Fruit fly (Drosophila melanogaster) whole organism, embryonic: ENCODE results near the gene Sf3b1.

Source experiments
- Adf1 ChIP-seq: fragments of 200-800 bp; sonication (Bioruptor generic); IDR thresholded peaks from 2 replicates; pipeline ENCODE4 v1.3.6; 2022; ENCODE audit warnings: missing biosample characterization, missing genetic modification characterization
- Antp ChIP-seq: fragments of 200-800 bp; sonication (Bioruptor generic); optimal IDR thresholded peaks from 3 replicates; lab custom pipeline; 2016; ENCODE audit warnings: missing biosample characterization, missing genetic modification characterization
- Asciz ChIP-seq: fragments of 200-800 bp; sonication (Bioruptor generic); optimal IDR thresholded peaks from 2 replicates; lab custom pipeline; 2017; ENCODE audit warnings: missing biosample characterization, mild to moderate bottlenecking, missing genetic modification characterization, missing genetic modification reagents
- CG10147 ChIP-seq: fragments of 200-800 bp; sonication (Bioruptor generic); optimal IDR thresholded peaks from 2 replicates; lab custom pipeline; 2019; ENCODE audit warnings: missing biosample characterization, mild to moderate bottlenecking, missing genetic modification characterization, moderate library complexity
- CG10959 ChIP-seq: fragments of 200-800 bp; sonication (Bioruptor generic); IDR thresholded peaks from 2 replicates; pipeline ENCODE4 v1.3.6; 2022; ENCODE audit warnings: missing biosample characterization, missing genetic modification characterization
- CG10979 ChIP-seq: fragments of 200-800 bp; sonication (Bioruptor generic); optimal IDR thresholded peaks from 2 replicates; lab custom pipeline; 2018; ENCODE audit warnings: missing biosample characterization, mild to moderate bottlenecking, missing genetic modification characterization, moderate library complexity
- CG11695 ChIP-seq: fragments of 200-800 bp; sonication (Bioruptor generic); IDR thresholded peaks from 3 replicates; pipeline ENCODE4 v1.3.6; 2022; ENCODE audit warnings: missing biosample characterization, missing genetic modification characterization
- CG12104 ChIP-seq: fragments of 200-800 bp; sonication (Bioruptor generic); optimal IDR thresholded peaks from 3 replicates; lab custom pipeline; 2016; ENCODE audit warnings: missing biosample characterization, missing genetic modification characterization
- CG13424 ChIP-seq: fragments of 200-800 bp; sonication (Bioruptor generic); optimal IDR thresholded peaks from 2 replicates; lab custom pipeline; 2019; ENCODE audit warnings: missing biosample characterization, mild to moderate bottlenecking, missing genetic modification characterization, moderate library complexity
- CG14014 ChIP-seq: fragments of 200-800 bp; sonication (Bioruptor generic); IDR thresholded peaks from 2 replicates; pipeline ENCODE4 v1.3.6; 2022; ENCODE audit warnings: missing biosample characterization, missing genetic modification characterization
- CG15696 ChIP-seq: fragments of 200-800 bp; sonication (Bioruptor generic); optimal IDR thresholded peaks from 2 replicates; lab custom pipeline; 2019; ENCODE audit warnings: missing biosample characterization, mild to moderate bottlenecking, missing genetic modification characterization, moderate library complexity
- CG1602 ChIP-seq: fragments of 200-800 bp; sonication (Bioruptor generic); optimal IDR thresholded peaks from 3 replicates; lab custom pipeline; 2016; ENCODE audit warnings: missing biosample characterization, missing genetic modification characterization
- CG16863 ChIP-seq: fragments of 200-800 bp; sonication (Bioruptor generic); optimal IDR thresholded peaks from 3 replicates; lab custom pipeline; 2016; ENCODE audit warnings: missing biosample characterization, missing genetic modification characterization
- CG18262 ChIP-seq: fragments of 200-800 bp; optimal IDR thresholded peaks from 3 replicates; lab custom pipeline; 2019; ENCODE audit warnings: missing biosample characterization, mild to moderate bottlenecking, missing genetic modification characterization, moderate library complexity
- CG30431 ChIP-seq: fragments of 200-800 bp; sonication (Bioruptor generic); optimal IDR thresholded peaks from 2 replicates; lab custom pipeline; 2017; ENCODE audit warnings: missing biosample characterization, missing genetic modification characterization
- CG32767 ChIP-seq: fragments of 200-800 bp; sonication (Bioruptor generic); IDR thresholded peaks from 2 replicates; pipeline ENCODE4 v1.3.6; 2022; ENCODE audit warnings: missing biosample characterization, missing genetic modification characterization
- CG32772 ChIP-seq: fragments of 200-800 bp; sonication (Bioruptor generic); IDR thresholded peaks from 2 replicates; pipeline ENCODE4 v1.3.6; 2022; ENCODE audit warnings: missing biosample characterization, missing genetic modification characterization
- CG34422 ChIP-seq: fragments of 200-800 bp; sonication (Bioruptor generic); IDR thresholded peaks from 3 replicates; pipeline ENCODE4 v1.3.6; 2022; ENCODE audit warnings: missing biosample characterization, missing genetic modification characterization
- CG3995 ChIP-seq: fragments of 200-800 bp; sonication (Bioruptor generic); optimal IDR thresholded peaks from 3 replicates; lab custom pipeline; 2016; ENCODE audit warnings: missing biosample characterization, missing genetic modification characterization
- CG4328 ChIP-seq: fragments of 200-800 bp; sonication (Bioruptor generic); optimal IDR thresholded peaks from 3 replicates; lab custom pipeline; 2017; ENCODE audit warnings: missing biosample characterization, missing genetic modification reagents, missing genetic modification characterization
- CG4820 ChIP-seq: fragments of 200-800 bp; sonication (Bioruptor generic); optimal IDR thresholded peaks from 3 replicates; lab custom pipeline; 2016; ENCODE audit warnings: missing biosample characterization, missing genetic modification characterization
- CG6689 ChIP-seq: fragments of 200-800 bp; sonication (Bioruptor generic); IDR thresholded peaks from 2 replicates; pipeline ENCODE4 v1.3.6; 2022; ENCODE audit warnings: missing biosample characterization, missing genetic modification characterization
- Dbx ChIP-seq: fragments of 200-800 bp; sonication (Bioruptor generic); IDR thresholded peaks from 3 replicates; pipeline ENCODE4 v1.3.6; 2022; ENCODE audit warnings: missing biosample characterization, missing genetic modification characterization
- Dek ChIP-seq: fragments of 200-800 bp; sonication (Bioruptor generic); optimal IDR thresholded peaks from 3 replicates; lab custom pipeline; 2019; ENCODE audit warnings: missing biosample characterization, mild to moderate bottlenecking, missing genetic modification characterization, moderate library complexity
- Dip2 ChIP-seq: fragments of 200-800 bp; sonication (Bioruptor generic); IDR thresholded peaks from 2 replicates; pipeline ENCODE4 v1.3.6; 2022; ENCODE audit warnings: missing biosample characterization, missing genetic modification characterization
- E2f1 ChIP-seq: fragments of 200-800 bp; sonication (Bioruptor generic); IDR thresholded peaks from 2 replicates; pipeline ENCODE4 v1.3.6; 2022; ENCODE audit warnings: missing biosample characterization, missing genetic modification characterization
- Gug ChIP-seq: fragments of 200-800 bp; sonication (Bioruptor generic); IDR thresholded peaks from 4 replicates; pipeline ENCODE4 v1.3.6; 2022; ENCODE audit warnings: missing biosample characterization, missing genetic modification characterization
- HLH4C ChIP-seq: fragments of 200-800 bp; sonication (Bioruptor generic); IDR thresholded peaks from 3 replicates; pipeline ENCODE4 v1.3.6; 2022; ENCODE audit warnings: missing biosample characterization, missing genetic modification characterization; ENCODE audit not compliant: partially characterized antibody
- Hr51 ChIP-seq, 2 experiments: fragments of 200-800 bp; sonication (Bioruptor generic); optimal IDR thresholded peaks; 2 replicates in 1 of 2; 3 replicates in 1 of 2; lab custom pipeline; 2016 to 2018; ENCODE audit warnings: missing biosample characterization in 2 of 2, missing genetic modification characterization in 2 of 2, mild to moderate bottlenecking in 1 of 2, moderate library complexity in 1 of 2
- MTF-1 ChIP-seq: fragments of 200-800 bp; sonication (Bioruptor generic); optimal IDR thresholded peaks from 2 replicates; lab custom pipeline; 2018; ENCODE audit warnings: missing biosample characterization, mild to moderate bottlenecking, missing genetic modification characterization, borderline replicate concordance
- NC2α ChIP-seq: fragments of 200-800 bp; sonication (Bioruptor generic); optimal IDR thresholded peaks from 2 replicates; lab custom pipeline; 2016; ENCODE audit warnings: missing biosample characterization, missing genetic modification characterization
- Ptx1 ChIP-seq: fragments of 200-800 bp; sonication (Bioruptor generic); IDR thresholded peaks from 2 replicates; pipeline ENCODE4 v1.3.6; 2022; ENCODE audit warnings: missing biosample characterization, missing genetic modification characterization
- Scr ChIP-seq: fragments of 200-800 bp; sonication (Bioruptor generic); IDR thresholded peaks from 2 replicates; pipeline ENCODE4 v1.3.6; 2022; ENCODE audit warnings: missing biosample characterization, missing genetic modification characterization; ENCODE audit not compliant: partially characterized antibody
- Six4 ChIP-seq: fragments of 200-800 bp; sonication (Bioruptor generic); optimal IDR thresholded peaks from 2 replicates; lab custom pipeline; 2016; ENCODE audit warnings: missing biosample characterization, missing genetic modification characterization
- Sox102F ChIP-seq: fragments of 200-800 bp; sonication (Bioruptor generic); optimal IDR thresholded peaks from 2 replicates; lab custom pipeline; 2018; ENCODE audit warnings: missing biosample characterization, mild to moderate bottlenecking, missing genetic modification characterization, moderate library complexity
- Ssrp ChIP-seq: fragments of 200-800 bp; sonication (Bioruptor generic); optimal IDR thresholded peaks from 2 replicates; lab custom pipeline; 2018; ENCODE audit warnings: missing biosample characterization, mild to moderate bottlenecking, missing genetic modification characterization, moderate library complexity
- Trl ChIP-seq, 3 experiments: fragments of >200 bp in 2 of 3; fragments of 200-800 bp in 1 of 3; sonication (Bioruptor generic) in 1 of 3; optimal IDR thresholded peaks; 2 replicates in 1 of 3; 3 replicates in 2 of 3; lab custom pipeline; 2016 to 2017; ENCODE audit warnings: missing biosample characterization in 1 of 3, missing genetic modification characterization in 1 of 3
- Vsx1 ChIP-seq: fragments of 200-800 bp; sonication (Bioruptor generic); optimal IDR thresholded peaks from 2 replicates; lab custom pipeline; 2017; ENCODE audit warnings: missing biosample characterization, mild to moderate bottlenecking, missing genetic modification characterization, missing genetic modification reagents
- YL-1 ChIP-seq: fragments of 200-800 bp; sonication (Bioruptor generic); optimal IDR thresholded peaks from 3 replicates; lab custom pipeline; 2017; ENCODE audit warnings: missing biosample characterization, mild to moderate bottlenecking, missing genetic modification characterization
- az2 ChIP-seq: fragments of 200-800 bp; sonication (Bioruptor generic); optimal IDR thresholded peaks from 3 replicates; lab custom pipeline; 2016; ENCODE audit warnings: missing biosample characterization, missing genetic modification characterization
- caup ChIP-seq: fragments of 200-800 bp; sonication (Bioruptor generic); optimal IDR thresholded peaks from 3 replicates; lab custom pipeline; 2017; ENCODE audit warnings: missing biosample characterization, mild to moderate bottlenecking, missing genetic modification characterization, moderate library complexity; ENCODE audit not compliant: severe bottlenecking
- chif ChIP-seq, 2 experiments: fragments of 200-800 bp; sonication (Bioruptor generic); optimal IDR thresholded peaks; 3 replicates each; lab custom pipeline; 2016; ENCODE audit warnings: missing biosample characterization in 2 of 2, missing genetic modification characterization in 2 of 2
- chinmo ChIP-seq: fragments of 200-800 bp; sonication (Bioruptor generic); IDR thresholded peaks from 4 replicates; pipeline ENCODE4 v1.3.6; 2022; ENCODE audit warnings: missing biosample characterization, missing genetic modification characterization; ENCODE audit not compliant: partially characterized antibody
- chn ChIP-seq: fragments of 200-800 bp; sonication (Bioruptor generic); optimal IDR thresholded peaks from 2 replicates; lab custom pipeline; 2016; ENCODE audit warnings: missing biosample characterization, missing genetic modification characterization
- ems ChIP-seq: fragments of 200-800 bp; sonication (Bioruptor generic); optimal IDR thresholded peaks from 3 replicates; lab custom pipeline; 2016; ENCODE audit warnings: missing biosample characterization, missing genetic modification characterization
- lola ChIP-seq, 3 experiments: fragments of >200 bp in 2 of 3; fragments of 200-800 bp in 1 of 3; sonication (Bioruptor generic) in 1 of 3; optimal IDR thresholded peaks; 2 replicates each; lab custom pipeline; 2017 to 2019; ENCODE audit warnings: missing biosample characterization in 3 of 3, missing genetic modification characterization in 3 of 3, mild to moderate bottlenecking in 1 of 3, moderate library complexity in 1 of 3
- sisA ChIP-seq: fragments of 200-800 bp; sonication (Bioruptor generic); IDR thresholded peaks from 2 replicates; pipeline ENCODE4 v1.3.6; 2022; ENCODE audit warnings: missing biosample characterization, missing genetic modification characterization
- tap ChIP-seq: fragments of 200-800 bp; optimal IDR thresholded peaks from 3 replicates; lab custom pipeline; 2019; ENCODE audit warnings: missing biosample characterization, mild to moderate bottlenecking, missing genetic modification characterization, moderate library complexity
- zfh2 ChIP-seq: fragments of 200-800 bp; sonication (Bioruptor generic); optimal IDR thresholded peaks from 2 replicates; lab custom pipeline; 2016; ENCODE audit warnings: missing biosample characterization, missing genetic modification characterization

The Sf3b1 gene

dm6 chr2L:602439-602879 is 34.3 kb downstream of the Sf3b1 start, which contains the start of gene CG13689 (continued):
- peak; percentile 65 for TF ChIP-seq Ptx1 (GFP tag; lab: Robert Waterston, UW)
- TF ChIP-seq CG3995 = peak; percentile 82
- peak; percentile 39 for TF ChIP-seq Scr (GFP tag; lab: Robert Waterston, UW)
- peak; percentile 41 for TF ChIP-seq CG4820 (GFP tag; lab: Kevin White, UChicago)
- no peak for TF ChIP-seq CG10959 (GFP tag; lab: Robert Waterston, UW)
- TF ChIP-seq CG6689 (GFP tag; lab: Robert Waterston, UW) = peak; percentile 33; the same call in 1 of the 2 replicates
- TF ChIP-seq CG32767 (GFP tag; lab: Robert Waterston, UW) = no peak
- peak; percentile 99 for TF ChIP-seq Dip2 (GFP tag; lab: Robert Waterston, UW)
- no peak for TF ChIP-seq zfh2 (GFP tag; lab: Kevin White, UChicago)
- TF ChIP-seq E2f1 (GFP tag; lab: Robert Waterston, UW) = peak; percentile 57
- TF ChIP-seq caup = peak; percentile 32
- TF ChIP-seq CG10979 = peak; percentile 96
- peak; percentile 27 for TF ChIP-seq CG16863 (GFP tag; lab: Kevin White, UChicago)
- TF ChIP-seq CG13424 (tag; lab: Kevin White, UChicago) = peak; percentile 39
- peak; percentile 41; the same call in 1 of the 2 replicates for TF ChIP-seq CG14014
- peak; percentile 70 for TF ChIP-seq az2
- TF ChIP-seq CG34422 (GFP tag; lab: Robert Waterston, UW) = peak; percentile 72
- peak; percentile 78 for TF ChIP-seq CG15696 (tag; lab: Kevin White, UChicago)
- TF ChIP-seq CG12104 (GFP tag; lab: Kevin White, UChicago) = peak; percentile 11
- peak; percentile 22 for TF ChIP-seq Antp (GFP tag; lab: Kevin White, UChicago)
- TF ChIP-seq Dbx (GFP tag; lab: Robert Waterston, UW) = no peak
- peak; percentile 52; the same call in 1 of the 3 replicates for TF ChIP-seq HLH4C (GFP tag; lab: Robert Waterston, UW)
- TF ChIP-seq chinmo (GFP tag; lab: Robert Waterston, UW) = no peak
- TF ChIP-seq sisA (GFP tag; lab: Robert Waterston, UW) = peak; percentile 63
- TF ChIP-seq CG30431 (GFP tag; lab: Kevin White, UChicago) = peak; percentile 5
- TF ChIP-seq YL-1 (GFP tag; lab: Kevin White, UChicago) = peak; percentile 64
- TF ChIP-seq chif (GFP tag; optimal IDR thresholded peaks at IDR 0.05; lab: Kevin White, UChicago) = peak in 1 of 2 experiments; percentile 67
- TF ChIP-seq Ssrp (tag; lab: Kevin White, UChicago) = peak; percentile 14
- peak; percentile 53 for TF ChIP-seq CG18262
- TF ChIP-seq tap (tag; lab: Kevin White, UChicago) = peak; percentile 10
- TF ChIP-seq MTF-1 (GFP tag; lab: Kevin White, UChicago) = peak; percentile 39
- TF ChIP-seq Vsx1 (GFP tag; lab: Kevin White, UChicago) = peak; percentile 6
- peak; percentile 51; the same call in 2 of the 4 replicates for TF ChIP-seq Gug (GFP tag; lab: Robert Waterston, UW)
- no peak for TF ChIP-seq Adf1 (GFP tag; lab: Robert Waterston, UW)
- peak; percentile 59 for TF ChIP-seq CG1602
- peak; percentile 45 for TF ChIP-seq chn (GFP tag; lab: Kevin White, UChicago)
- TF ChIP-seq Dek (tag; lab: Kevin White, UChicago) = peak; percentile 32
- TF ChIP-seq CG10147 (GFP tag; lab: Kevin White, UChicago) = no peak
- peak; percentile 0 for TF ChIP-seq Asciz (GFP tag; lab: Kevin White, UChicago)
- peak in 1 of 3 experiments; percentile 12 for TF ChIP-seq lola (GFP tag; optimal IDR thresholded peaks at IDR 0.05; lab: Kevin White, UChicago)
- TF ChIP-seq Trl (optimal IDR thresholded peaks at IDR 0.05; lab: Kevin White, UChicago) = no peak
- TF ChIP-seq Trl (GFP tag; optimal IDR thresholded peaks at IDR 0.05; lab: Kevin White, UChicago) = peak; percentile 38
- peak; percentile 32 for TF ChIP-seq ems (GFP tag; lab: Kevin White, UChicago)
- TF ChIP-seq NC2α (GFP tag; lab: Kevin White, UChicago) = no peak
- no peak for TF ChIP-seq CG11695 (GFP tag; lab: Robert Waterston, UW)
- peak; percentile 15 for TF ChIP-seq CG4328 (GFP tag; lab: Kevin White, UChicago)
- peak; percentile 74 for TF ChIP-seq Sox102F (GFP tag; lab: Kevin White, UChicago)
- no peak for TF ChIP-seq Six4 (GFP tag; lab: Kevin White, UChicago)
- TF ChIP-seq CG32772 (GFP tag; lab: Robert Waterston, UW) = peak; percentile 51; the same call in 1 of the 2 replicates
- no peak for TF ChIP-seq Hr51 (GFP tag; optimal IDR thresholded peaks at IDR 0.05; lab: Kevin White, UChicago)
